Worm (Caenorhabditis elegans): ENCODE data around the gene C29E4.13.

Gene C29E4.13

DNA sequence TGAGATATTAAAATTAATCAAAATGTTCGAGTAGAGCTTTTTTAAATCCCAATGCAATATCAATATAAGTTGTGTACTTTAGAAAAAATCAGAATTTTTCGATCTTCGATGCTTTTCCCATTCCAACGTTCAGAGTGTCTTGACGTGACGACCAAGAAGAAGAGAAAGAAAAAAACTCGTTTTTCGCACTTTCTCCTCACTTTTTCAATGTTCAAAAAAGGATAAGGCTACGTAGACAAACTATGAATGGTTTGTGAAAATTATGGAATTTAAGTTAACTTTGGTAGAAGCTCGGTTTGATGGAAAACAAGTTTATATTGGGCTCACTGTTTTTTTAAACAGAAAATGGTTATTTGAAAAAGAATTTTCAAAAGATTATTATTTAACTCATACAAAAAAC lies 19.2 kb upstream of the C29E4.13 start:
- TF ChIP-seq flt-1 (GFP tag; IDR thresholded peaks at IDR 0.05) (no peak), klf-2 (GFP tag; conservative IDR thresholded peaks at IDR 0.05) (no peak), ztf-29 (GFP tag; IDR thresholded peaks at IDR 0.05) (no peak), tab-1 (GFP tag; IDR thresholded peaks at IDR 0.05) (no peak), T22C8.4 (GFP tag; IDR thresholded peaks at IDR 0.05) (no peak), cog-1 (tag; optimal IDR thresholded peaks at IDR 0.05) (no peak), ztf-23 (GFP tag; IDR thresholded peaks at IDR 0.05) (no peak), ref-1 (GFP tag; conservative IDR thresholded peaks at IDR 0.05) (no peak), med-1 (GFP tag; optimal IDR thresholded peaks at IDR 0.05; ENCODE audit: insufficient read depth) (no peak)

ce11 chrIII:7946968-7947491 lies 18.5 kb upstream of the C29E4.13 start, which contains the start of gene gsto-1:
Gene gsto-1, minus strand, starts transcription at chrIII:7947018.
- TF ChIP-seq med-1 (GFP tag; optimal IDR thresholded peaks at IDR 0.05; ENCODE audit: insufficient read depth) (no peak), ztf-23 (GFP tag; IDR thresholded peaks at IDR 0.05) (no peak), ref-1 (GFP tag; conservative IDR thresholded peaks at IDR 0.05) (no peak), cog-1 (tag; optimal IDR thresholded peaks at IDR 0.05) (no peak), T22C8.4 (GFP tag; IDR thresholded peaks at IDR 0.05) (no peak), klf-2 (GFP tag; conservative IDR thresholded peaks at IDR 0.05) (no peak), ztf-29 (GFP tag; IDR thresholded peaks at IDR 0.05) (no peak), flt-1 (GFP tag; IDR thresholded peaks at IDR 0.05) (no peak), tab-1 (GFP tag; IDR thresholded peaks at IDR 0.05) (no peak)

DNA sequence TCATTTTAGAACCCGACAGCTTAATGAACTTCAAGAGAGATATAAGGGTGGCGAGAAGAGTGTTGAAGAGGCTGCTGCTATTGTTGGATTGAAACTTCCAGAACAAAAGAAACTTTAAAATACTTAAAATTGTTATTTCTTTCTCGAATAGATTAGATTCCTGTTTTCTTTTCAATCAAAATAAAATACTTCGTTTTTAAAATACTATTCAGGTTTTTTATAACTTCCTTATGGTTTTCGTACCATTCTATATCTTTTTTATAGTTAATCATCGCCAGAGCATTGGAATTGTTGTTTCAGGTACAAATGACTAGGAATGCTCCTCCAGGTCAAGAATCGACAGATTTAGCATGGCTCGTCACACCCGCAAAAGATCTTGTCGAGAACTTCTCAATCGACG lies 12.9 kb upstream of the C29E4.13 start, which contains the start of gene kle-2:
Gene kle-2, plus strand, starts transcription at position 301 of the 400 bp plus-strand sequence.
- TF ChIP-seq ref-1 (GFP tag; conservative IDR thresholded peaks at IDR 0.05) (no peak), cog-1 (tag; optimal IDR thresholded peaks at IDR 0.05) (no peak), ztf-29 (GFP tag; IDR thresholded peaks at IDR 0.05) (no peak)

DNA sequence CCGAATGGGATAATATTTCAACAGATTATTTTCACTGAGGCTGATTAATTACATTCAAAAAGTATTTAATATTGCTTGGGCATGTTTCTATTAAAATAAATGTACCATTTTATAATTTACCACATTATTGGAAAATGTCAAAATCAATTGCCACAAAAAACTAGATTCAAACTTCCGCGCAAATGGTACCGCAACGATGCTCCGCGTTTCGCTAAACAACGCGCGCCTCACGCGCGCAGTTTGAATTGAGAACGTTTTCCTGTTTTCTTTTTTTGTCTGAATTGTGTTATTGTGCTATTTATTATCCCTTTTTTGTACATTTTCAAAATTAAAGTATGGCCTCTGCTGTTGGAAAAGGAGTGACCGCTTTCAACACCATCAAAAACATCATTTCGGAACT lies 12.3 kb upstream of the C29E4.13 start, which contains the start of gene C29E4.12:
Gene C29E4.12, plus strand, starts transcription at position 333 of the 400 bp plus-strand sequence.
- TF ChIP-seq med-1 (GFP tag; optimal IDR thresholded peaks at IDR 0.05; ENCODE audit: insufficient read depth) (no peak), tab-1 (GFP tag; IDR thresholded peaks at IDR 0.05) (no peak), flt-1 (GFP tag; IDR thresholded peaks at IDR 0.05) (no peak), cog-1 (tag; optimal IDR thresholded peaks at IDR 0.05) (no peak), T22C8.4 (GFP tag; IDR thresholded peaks at IDR 0.05) (no peak), ref-1 (GFP tag; conservative IDR thresholded peaks at IDR 0.05) (no peak), ztf-29 (GFP tag; IDR thresholded peaks at IDR 0.05) (no peak), klf-2 (GFP tag; conservative IDR thresholded peaks at IDR 0.05) (no peak), ztf-23 (GFP tag; IDR thresholded peaks at IDR 0.05) (no peak)

DNA sequence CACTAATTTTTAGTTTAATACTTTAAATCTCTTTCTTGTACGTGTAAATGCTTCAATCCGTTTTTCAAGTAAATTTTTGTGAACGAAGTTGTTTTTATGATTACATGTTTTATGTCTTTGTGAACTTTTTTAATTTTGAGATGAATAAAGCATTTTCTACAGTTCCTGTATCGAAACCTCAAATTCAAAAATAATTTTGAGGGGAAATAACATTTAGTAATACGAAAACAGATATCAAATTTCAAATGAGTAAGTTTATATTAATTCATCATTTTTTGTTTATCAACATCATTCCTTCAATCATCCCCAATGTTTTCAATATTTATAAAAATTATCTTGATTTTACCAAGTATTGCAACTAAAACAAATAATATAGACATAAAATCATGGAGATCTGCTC lies 9.0 kb upstream of the C29E4.13 start, which contains the start of gene C29E4.10:
Gene C29E4.10, plus strand, starts transcription at position 301 of the 400 bp plus-strand sequence.
- no peak for TF ChIP-seq T22C8.4 (GFP tag; IDR thresholded peaks at IDR 0.05)
- no peak for TF ChIP-seq flt-1 (GFP tag; IDR thresholded peaks at IDR 0.05)
- TF ChIP-seq med-1 (GFP tag; optimal IDR thresholded peaks at IDR 0.05; ENCODE audit: insufficient read depth): no peak

ce11 chrIII:7933235-7933634 lies 4.7 kb upstream of the C29E4.13 start, which contains the start of gene ran-2:
Gene ran-2, plus strand, starts transcription at chrIII:7933535.
- no peak for TF ChIP-seq flt-1 (GFP tag; IDR thresholded peaks at IDR 0.05)
- TF ChIP-seq ztf-23 (GFP tag; IDR thresholded peaks at IDR 0.05): no peak
- no peak for TF ChIP-seq ztf-29 (GFP tag; IDR thresholded peaks at IDR 0.05)
- no peak for TF ChIP-seq ref-1 (GFP tag; conservative IDR thresholded peaks at IDR 0.05)

- TF ChIP-seq ztf-29 (GFP tag; IDR thresholded peaks at IDR 0.05) (no peak), ref-1 (GFP tag; conservative IDR thresholded peaks at IDR 0.05) (no peak), ztf-23 (GFP tag; IDR thresholded peaks at IDR 0.05) (no peak), klf-2 (GFP tag; conservative IDR thresholded peaks at IDR 0.05) (no peak), flt-1 (GFP tag; IDR thresholded peaks at IDR 0.05) (no peak), cog-1 (tag; optimal IDR thresholded peaks at IDR 0.05) (no peak), tab-1 (GFP tag; IDR thresholded peaks at IDR 0.05) (no peak), med-1 (GFP tag; optimal IDR thresholded peaks at IDR 0.05; ENCODE audit: insufficient read depth) (no peak), T22C8.4 (GFP tag; IDR thresholded peaks at IDR 0.05) (no peak)
Measured at ce11 chrIII:7925968-7926367, 2.5 kb downstream of the C29E4.13 start.

DNA sequence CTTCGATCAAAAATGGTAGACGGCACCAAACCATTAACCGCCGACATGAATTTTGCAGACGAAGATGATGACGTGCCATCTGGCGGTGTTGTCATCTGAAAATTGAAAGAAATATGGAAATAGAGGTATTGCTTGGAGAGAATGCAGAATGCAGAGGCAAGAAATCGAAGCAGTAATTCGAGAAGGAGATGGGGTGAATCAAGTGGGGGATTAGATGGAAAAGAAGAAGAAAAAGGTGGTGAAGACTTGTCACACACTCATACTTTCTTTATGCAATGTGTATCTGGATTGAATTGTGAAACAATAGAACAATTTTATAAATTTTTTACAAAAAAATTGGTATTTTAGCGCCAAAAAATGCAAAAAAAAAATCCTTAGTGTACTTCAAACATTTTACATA lies 3.7 kb downstream of the C29E4.13 start, which contains the start of gene tag-250:
Gene tag-250, minus strand, starts transcription at position 101 of the 400 bp plus-strand sequence.
- TF ChIP-seq med-1 (GFP tag; optimal IDR thresholded peaks at IDR 0.05; ENCODE audit: insufficient read depth): no peak
- no peak for TF ChIP-seq cog-1 (tag; optimal IDR thresholded peaks at IDR 0.05)
- no peak for TF ChIP-seq flt-1 (GFP tag; IDR thresholded peaks at IDR 0.05)

DNA sequence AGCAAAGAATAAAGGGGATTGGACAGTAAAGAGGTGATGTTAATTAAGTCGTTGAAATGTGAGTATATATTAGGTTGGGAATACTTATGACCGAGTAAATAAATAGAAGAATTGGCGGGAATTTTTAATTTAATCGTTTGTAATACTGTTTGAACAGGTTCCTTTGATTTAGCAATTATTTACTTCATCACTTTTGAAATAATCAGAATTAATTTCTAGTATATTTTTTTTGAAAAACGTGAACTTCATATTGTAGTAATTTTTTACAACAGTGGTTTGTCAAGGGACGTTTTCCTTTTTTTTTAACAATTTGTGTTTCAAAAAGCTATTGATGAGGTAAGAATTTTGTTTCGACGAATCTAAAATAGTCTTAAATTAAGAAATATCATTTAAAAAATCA lies 6.3 kb downstream of the C29E4.13 start, which contains the start of gene C29E4.17:
Gene C29E4.17, plus strand, starts transcription at position 301 of the 400 bp plus-strand sequence.
- TF ChIP-seq ztf-29 (GFP tag; IDR thresholded peaks at IDR 0.05): no peak
- TF ChIP-seq flt-1 (GFP tag; IDR thresholded peaks at IDR 0.05): no peak
- no peak for TF ChIP-seq T22C8.4 (GFP tag; IDR thresholded peaks at IDR 0.05)
- TF ChIP-seq ztf-23 (GFP tag; IDR thresholded peaks at IDR 0.05): no peak
- TF ChIP-seq cog-1 (tag; optimal IDR thresholded peaks at IDR 0.05): no peak
- no peak for TF ChIP-seq klf-2 (GFP tag; conservative IDR thresholded peaks at IDR 0.05)
- no peak for TF ChIP-seq ref-1 (GFP tag; conservative IDR thresholded peaks at IDR 0.05)
- TF ChIP-seq tab-1 (GFP tag; IDR thresholded peaks at IDR 0.05): no peak
- no peak for TF ChIP-seq med-1 (GFP tag; optimal IDR thresholded peaks at IDR 0.05; ENCODE audit: insufficient read depth)

ce11 chrIII:7919823-7920222 lies 8.7 kb downstream of the C29E4.13 start, which contains the start of gene C29E4.14:
Gene C29E4.14, plus strand, starts transcription at chrIII:7920123.
- no peak for TF ChIP-seq cog-1 (tag; optimal IDR thresholded peaks at IDR 0.05)
- TF ChIP-seq klf-2 (GFP tag; conservative IDR thresholded peaks at IDR 0.05): no peak
- TF ChIP-seq T22C8.4 (GFP tag; IDR thresholded peaks at IDR 0.05): no peak

All from whole organism, midembryonic.